Worm (Caenorhabditis elegans) whole organism, midembryonic: Measurements from ENCODE around the gene C54E10.7.

Source experiments
- ref-1 ChIP-seq: fragments of 200-800 bp; sonication (Bioruptor generic); conservative IDR thresholded peaks from 2 replicates; pipeline ENCODE4 v1.3.6; 2022; ENCODE audit warnings: missing genetic modification reagents, missing genetic modification characterization, missing compliant biosample characterization
- tab-1 ChIP-seq: fragments of 200-800 bp; sonication (Bioruptor generic); IDR thresholded peaks from 2 replicates; pipeline ENCODE4 v1.3.6; 2022; ENCODE audit warnings: missing genetic modification characterization, missing compliant biosample characterization

DNA sequence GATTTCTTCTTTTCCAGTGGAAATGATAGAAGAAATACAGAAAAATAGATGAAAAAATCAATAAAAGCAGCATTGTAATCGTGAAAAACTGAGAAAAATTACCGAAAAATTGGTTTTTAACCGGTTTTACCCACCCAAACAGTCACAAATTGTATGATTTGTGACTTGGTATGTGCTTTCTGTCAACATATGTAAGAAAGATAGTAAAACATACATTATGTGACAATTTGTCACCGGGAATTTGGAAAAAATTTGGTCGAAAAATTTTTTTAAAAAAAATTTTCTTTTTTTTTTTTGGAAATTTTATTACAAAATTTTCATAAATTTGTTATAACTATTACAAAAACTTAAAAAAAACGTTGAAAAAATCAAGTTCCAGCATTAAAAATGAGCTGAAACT, 25.7 kb downstream of the C54E10.7 start, which contains the start of gene cyp-33D3:
- TF ChIP-seq tab-1 (GFP tag; lab: Robert Waterston, UW): no peak
- TF ChIP-seq ref-1 (GFP tag; lab: Robert Waterston, UW): no peak
